Fruit fly (Drosophila melanogaster) whole organism, embryonic: ENCODE data around the gene CG4332.

Experiments used
- Aef1 ChIP-seq: fragments of 200-800 bp; sonication (Bioruptor generic); IDR thresholded peaks from 3 replicates; pipeline ENCODE4 v1.3.6; 2022; ENCODE audit warnings: missing biosample characterization, missing genetic modification characterization
- Bgb ChIP-seq: fragments of 200-800 bp; sonication (Bioruptor generic); IDR thresholded peaks from 2 replicates; pipeline ENCODE4 v1.3.6; 2022; ENCODE audit warnings: missing biosample characterization, missing genetic modification characterization; ENCODE audit not compliant: partially characterized antibody
- CG11247 ChIP-seq: fragments of 200-800 bp; sonication (Bioruptor generic); IDR thresholded peaks from 2 replicates; pipeline ENCODE4 v1.3.6; 2022; ENCODE audit warnings: missing biosample characterization, missing genetic modification characterization
- CG12071 ChIP-seq: fragments of 200-800 bp; sonication (Bioruptor generic); optimal IDR thresholded peaks from 3 replicates; lab custom pipeline; 2018; ENCODE audit warnings: missing biosample characterization, mild to moderate bottlenecking, missing genetic modification characterization
- CG12744 ChIP-seq: fragments of 200-800 bp; sonication (Bioruptor generic); optimal IDR thresholded peaks from 2 replicates; lab custom pipeline; 2016; ENCODE audit warnings: missing biosample characterization, missing genetic modification characterization
- CG13123 ChIP-seq: fragments of 200-800 bp; sonication (Bioruptor generic); optimal IDR thresholded peaks from 2 replicates; lab custom pipeline; 2016; ENCODE audit warnings: missing biosample characterization, missing genetic modification characterization
- CG13424 ChIP-seq: fragments of 200-800 bp; sonication (Bioruptor generic); optimal IDR thresholded peaks from 2 replicates; lab custom pipeline; 2019; ENCODE audit warnings: missing biosample characterization, mild to moderate bottlenecking, missing genetic modification characterization, moderate library complexity
- CG17912 ChIP-seq: fragments of 200-800 bp; sonication (Bioruptor generic); optimal IDR thresholded peaks from 2 replicates; lab custom pipeline; 2018; ENCODE audit warnings: missing biosample characterization, mild to moderate bottlenecking, missing genetic modification characterization
- CG2120 ChIP-seq: fragments of 200-800 bp; sonication (Bioruptor generic); optimal IDR thresholded peaks from 3 replicates; lab custom pipeline; 2016; ENCODE audit warnings: missing biosample characterization, missing genetic modification characterization
- CG31441 ChIP-seq: fragments of 200-800 bp; sonication (Bioruptor generic); IDR thresholded peaks from 2 replicates; pipeline ENCODE4 v1.3.6; 2022; ENCODE audit warnings: missing biosample characterization, missing genetic modification characterization
- CG43689 ChIP-seq: fragments of 200-800 bp; sonication (Bioruptor generic); IDR thresholded peaks from 2 replicates; pipeline ENCODE4 v1.3.6; 2022; ENCODE audit warnings: missing biosample characterization, missing genetic modification characterization
- CG6654 ChIP-seq: fragments of 200-800 bp; sonication (Bioruptor generic); optimal IDR thresholded peaks from 2 replicates; lab custom pipeline; 2017; ENCODE audit warnings: missing biosample characterization, mild to moderate bottlenecking, missing genetic modification characterization
- CG7786 ChIP-seq: fragments of 200-800 bp; sonication (Bioruptor generic); optimal IDR thresholded peaks from 2 replicates; lab custom pipeline; 2016; ENCODE audit warnings: missing biosample characterization, missing genetic modification characterization
- CG7839 ChIP-seq: fragments of 200-800 bp; sonication (Bioruptor generic); optimal IDR thresholded peaks from 3 replicates; lab custom pipeline; 2018; ENCODE audit warnings: missing biosample characterization, mild to moderate bottlenecking, missing genetic modification characterization, moderate library complexity
- CG7963 ChIP-seq: fragments of 200-800 bp; sonication (Bioruptor generic); IDR thresholded peaks from 3 replicates; pipeline ENCODE4 v1.3.6; 2022; ENCODE audit warnings: missing biosample characterization, missing genetic modification characterization; ENCODE audit not compliant: partially characterized antibody
- CG9932 ChIP-seq: fragments of 200-800 bp; sonication (Bioruptor generic); IDR thresholded peaks from 2 replicates; pipeline ENCODE4 v1.3.6; 2022; ENCODE audit warnings: missing biosample characterization, missing genetic modification characterization
- CHES-1-like ChIP-seq: fragments of 200-800 bp; sonication (Bioruptor generic); optimal IDR thresholded peaks from 2 replicates; lab custom pipeline; 2016; ENCODE audit warnings: missing biosample characterization, missing genetic modification characterization
- CTCF ChIP-seq: fragments of 200-800 bp; sonication (Bioruptor generic); optimal IDR thresholded peaks from 2 replicates; lab custom pipeline; 2017; ENCODE audit warnings: missing biosample characterization, mild to moderate bottlenecking, missing genetic modification characterization, moderate library complexity
- Ets97D ChIP-seq: fragments of 200-800 bp; sonication (Bioruptor generic); optimal IDR thresholded peaks from 3 replicates; lab custom pipeline; 2016; ENCODE audit warnings: missing biosample characterization, missing genetic modification characterization
- HLH3B ChIP-seq: fragments of 200-800 bp; sonication (Bioruptor generic); IDR thresholded peaks from 2 replicates; pipeline ENCODE4 v1.3.6; 2022; ENCODE audit warnings: missing biosample characterization, missing genetic modification characterization
- Mad ChIP-seq: fragments of 200-800 bp; sonication (Bioruptor generic); optimal IDR thresholded peaks from 2 replicates; lab custom pipeline; 2016; ENCODE audit warnings: missing biosample characterization, missing genetic modification characterization
- NC2α ChIP-seq: fragments of 200-800 bp; sonication (Bioruptor generic); optimal IDR thresholded peaks from 2 replicates; lab custom pipeline; 2016; ENCODE audit warnings: missing biosample characterization, missing genetic modification characterization
- NfI ChIP-seq: fragments of 200-800 bp; sonication (Bioruptor generic); optimal IDR thresholded peaks from 3 replicates; lab custom pipeline; 2018; ENCODE audit warnings: missing biosample characterization, mild to moderate bottlenecking, missing genetic modification characterization, moderate library complexity
- Spps ChIP-seq: fragments of 200-800 bp; sonication (Bioruptor generic); optimal IDR thresholded peaks from 2 replicates; lab custom pipeline; 2018; ENCODE audit warnings: missing biosample characterization, mild to moderate bottlenecking, missing genetic modification characterization
- Sry-β ChIP-seq: fragments of 200-800 bp; sonication (Bioruptor generic); optimal IDR thresholded peaks from 2 replicates; lab custom pipeline; 2018; ENCODE audit warnings: missing biosample characterization, mild to moderate bottlenecking, missing genetic modification characterization, moderate library complexity
- YL-1 ChIP-seq: fragments of 200-800 bp; sonication (Bioruptor generic); optimal IDR thresholded peaks from 3 replicates; lab custom pipeline; 2017; ENCODE audit warnings: missing biosample characterization, mild to moderate bottlenecking, missing genetic modification characterization
- amos ChIP-seq: fragments of 200-800 bp; sonication (Bioruptor generic); IDR thresholded peaks from 2 replicates; pipeline ENCODE4 v1.3.6; 2022; ENCODE audit warnings: missing biosample characterization, missing genetic modification characterization; ENCODE audit not compliant: partially characterized antibody
- aop ChIP-seq: fragments of 200-800 bp; sonication (Bioruptor generic); IDR thresholded peaks from 2 replicates; pipeline ENCODE4 v1.3.6; 2022; ENCODE audit warnings: missing biosample characterization, missing genetic modification characterization
- ara ChIP-seq: fragments of 200-800 bp; sonication (Bioruptor generic); IDR thresholded peaks from 2 replicates; pipeline ENCODE4 v1.3.6; 2022; ENCODE audit warnings: missing biosample characterization, missing genetic modification characterization
- bsh ChIP-seq, 2 experiments: fragments of 200-800 bp; sonication (Bioruptor generic); optimal IDR thresholded peaks; 2 replicates each; lab custom pipeline; 2017 to 2018; ENCODE audit warnings: mild to moderate bottlenecking in 2 of 2, missing biosample characterization in 2 of 2, missing genetic modification characterization in 2 of 2, moderate library complexity in 1 of 2
- da ChIP-seq: fragments of 200-800 bp; sonication (Bioruptor generic); optimal IDR thresholded peaks from 2 replicates; lab custom pipeline; 2016; ENCODE audit warnings: missing biosample characterization, missing genetic modification characterization
- ems ChIP-seq: fragments of 200-800 bp; sonication (Bioruptor generic); optimal IDR thresholded peaks from 3 replicates; lab custom pipeline; 2016; ENCODE audit warnings: missing biosample characterization, missing genetic modification characterization
- fu2 ChIP-seq: fragments of 200-800 bp; sonication (Bioruptor generic); optimal IDR thresholded peaks from 2 replicates; lab custom pipeline; 2016; ENCODE audit warnings: missing biosample characterization, missing genetic modification characterization
- gfzf ChIP-seq: fragments of 200-800 bp; sonication (Bioruptor generic); optimal IDR thresholded peaks from 2 replicates; lab custom pipeline; 2016; ENCODE audit warnings: missing biosample characterization, mild to moderate bottlenecking, missing genetic modification characterization, moderate library complexity
- grn ChIP-seq: fragments of 200-800 bp; sonication (Bioruptor generic); optimal IDR thresholded peaks from 3 replicates; lab custom pipeline; 2017; ENCODE audit warnings: missing biosample characterization, missing genetic modification characterization
- h ChIP-seq: fragments of >200 bp; optimal IDR thresholded peaks from 2 replicates; lab custom pipeline; 2017
- kni ChIP-seq: fragments of 200-800 bp; sonication (Bioruptor generic); optimal IDR thresholded peaks from 3 replicates; lab custom pipeline; 2017; ENCODE audit warnings: mild to moderate bottlenecking, missing biosample characterization, missing genetic modification reagents, missing genetic modification characterization
- lbe ChIP-seq: fragments of 200-800 bp; sonication (Bioruptor generic); optimal IDR thresholded peaks from 2 replicates; lab custom pipeline; 2016; ENCODE audit warnings: missing biosample characterization, mild to moderate bottlenecking, missing genetic modification characterization
- mirr ChIP-seq: fragments of 200-800 bp; sonication (Bioruptor generic); optimal IDR thresholded peaks from 3 replicates; lab custom pipeline; 2018; ENCODE audit warnings: missing biosample characterization, mild to moderate bottlenecking, missing genetic modification characterization
- nerfin-2 ChIP-seq: fragments of 200-800 bp; sonication (Bioruptor generic); IDR thresholded peaks from 2 replicates; pipeline ENCODE4 v1.3.6; 2022; ENCODE audit warnings: missing biosample characterization, missing genetic modification characterization; ENCODE audit not compliant: partially characterized antibody
- nmo ChIP-seq: fragments of 200-800 bp; sonication (Bioruptor generic); optimal IDR thresholded peaks from 2 replicates; lab custom pipeline; 2018; ENCODE audit warnings: missing biosample characterization, mild to moderate bottlenecking, missing genetic modification characterization, moderate library complexity
- oc ChIP-seq: fragments of 200-800 bp; sonication (Bioruptor generic); optimal IDR thresholded peaks from 2 replicates; lab custom pipeline; 2018; ENCODE audit warnings: missing biosample characterization, mild to moderate bottlenecking, missing genetic modification characterization, moderate library complexity
- pros ChIP-seq: fragments of 200-800 bp; sonication (Bioruptor generic); optimal IDR thresholded peaks from 3 replicates; lab custom pipeline; 2019; ENCODE audit warnings: missing biosample characterization, mild to moderate bottlenecking, missing genetic modification characterization, moderate library complexity
- sens-2 ChIP-seq: fragments of 200-800 bp; sonication (Bioruptor generic); IDR thresholded peaks from 2 replicates; pipeline ENCODE4 v1.3.6; 2022; ENCODE audit warnings: missing biosample characterization, missing genetic modification characterization
- shn ChIP-seq: fragments of 200-800 bp; sonication (Bioruptor generic); optimal IDR thresholded peaks from 3 replicates; lab custom pipeline; 2016; ENCODE audit warnings: missing biosample characterization, missing genetic modification characterization
- ssp ChIP-seq: fragments of 200-800 bp; sonication (Bioruptor generic); IDR thresholded peaks from 2 replicates; pipeline ENCODE4 v1.3.6; 2022; ENCODE audit warnings: missing biosample characterization, missing genetic modification characterization
- stc ChIP-seq: fragments of 200-800 bp; sonication (Bioruptor generic); IDR thresholded peaks from 2 replicates; pipeline ENCODE4 v1.3.6; 2022; ENCODE audit warnings: missing biosample characterization, missing genetic modification characterization
- ttk ChIP-seq: fragments of 200-800 bp; sonication (Bioruptor generic); IDR thresholded peaks from 2 replicates; pipeline ENCODE4 v2.1.2; 2022; ENCODE audit warnings: missing biosample characterization, missing genetic modification characterization
- vfl ChIP-seq: fragments of 200-800 bp; sonication (Bioruptor generic); optimal IDR thresholded peaks from 2 replicates; lab custom pipeline; 2016; ENCODE audit warnings: missing biosample characterization, missing genetic modification characterization
- wek ChIP-seq: fragments of 200-800 bp; sonication (Bioruptor generic); optimal IDR thresholded peaks from 3 replicates; lab custom pipeline; 2018; ENCODE audit warnings: missing biosample characterization, mild to moderate bottlenecking, missing genetic modification characterization, moderate library complexity
- yki ChIP-seq: fragments of >200 bp; optimal IDR thresholded peaks from 3 replicates; lab custom pipeline; 2018
- zfh2 ChIP-seq: fragments of 200-800 bp; sonication (Bioruptor generic); optimal IDR thresholded peaks from 2 replicates; lab custom pipeline; 2016; ENCODE audit warnings: missing biosample characterization, missing genetic modification characterization

Gene CG4332

dm6 chrX:13130175-13130822, 24.5 kb upstream of the CG4332 start (continued):
- TF ChIP-seq CG12744 = peak; percentile 31
- no peak for TF ChIP-seq pros
- TF ChIP-seq da (GFP tag; lab: Kevin White, UChicago) = peak; percentile 13
- TF ChIP-seq vfl (GFP tag; lab: Kevin White, UChicago) = no peak
- TF ChIP-seq NC2α = no peak
- TF ChIP-seq wek (GFP tag; lab: Kevin White, UChicago) = no peak
- peak; percentile 49 for TF ChIP-seq CHES-1-like (GFP tag; lab: Kevin White, UChicago)
- peak; percentile 55 for TF ChIP-seq CG9932 (GFP tag; lab: Robert Waterston, UW)
- TF ChIP-seq CG13424 = peak; percentile 83
- peak; percentile 66 for TF ChIP-seq NfI (GFP tag; lab: Kevin White, UChicago)
- TF ChIP-seq zfh2 (GFP tag; lab: Kevin White, UChicago) = peak; percentile 59
- no peak for TF ChIP-seq amos (GFP tag; lab: Robert Waterston, UW)
- TF ChIP-seq CG2120 (GFP tag; lab: Kevin White, UChicago) = peak; percentile 72
- no peak for TF ChIP-seq CG11247 (GFP tag; lab: Robert Waterston, UW)
- no peak for TF ChIP-seq HLH3B (GFP tag; lab: Robert Waterston, UW)
- peak; percentile 12; the same call in 1 of the 2 replicates for TF ChIP-seq stc (GFP tag; lab: Robert Waterston, UW)
- TF ChIP-seq ems (GFP tag; lab: Kevin White, UChicago) = peak; percentile 67
- TF ChIP-seq ttk = no peak
- TF ChIP-seq aop (GFP tag; lab: Robert Waterston, UW) = no peak
- peak; percentile 5 for TF ChIP-seq CTCF (GFP tag; lab: Kevin White, UChicago)
- TF ChIP-seq lbe = no peak
- TF ChIP-seq CG7839 (tag; lab: Kevin White, UChicago) = peak; percentile 86
- TF ChIP-seq nerfin-2 = no peak
- TF ChIP-seq sens-2 (GFP tag; lab: Robert Waterston, UW) = peak; percentile 27; the same call in 1 of the 2 replicates
- no peak for TF ChIP-seq Sry-β (GFP tag; lab: Kevin White, UChicago)
- TF ChIP-seq fu2 (GFP tag; lab: Kevin White, UChicago) = peak; percentile 45
- peak; percentile 52 for TF ChIP-seq CG6654 (GFP tag; lab: Kevin White, UChicago)
- no peak for TF ChIP-seq CG43689 (GFP tag; lab: Robert Waterston, UW)
- peak; percentile 50 for TF ChIP-seq CG12071 (GFP tag; lab: Kevin White, UChicago)
- no peak for TF ChIP-seq ssp (GFP tag; lab: Robert Waterston, UW)
- TF ChIP-seq grn (GFP tag; lab: Kevin White, UChicago) = peak; percentile 32
- no peak for TF ChIP-seq yki
- TF ChIP-seq h (lab: Kevin White, UChicago) = no peak
- peak; percentile 54 for TF ChIP-seq Spps (tag; lab: Kevin White, UChicago)
- peak; percentile 53 for TF ChIP-seq Mad
- peak; percentile 42 for TF ChIP-seq YL-1 (GFP tag; lab: Kevin White, UChicago)
- no peak for TF ChIP-seq Ets97D (GFP tag; lab: Kevin White, UChicago)
- TF ChIP-seq CG17912 = peak; percentile 16
- no peak for TF ChIP-seq kni
- TF ChIP-seq CG13123 = peak; percentile 15
- TF ChIP-seq bsh (GFP tag; optimal IDR thresholded peaks at IDR 0.05; lab: Kevin White, UChicago) = peak; percentile 54 to 70
- TF ChIP-seq Bgb (GFP tag; lab: Robert Waterston, UW) = no peak
- TF ChIP-seq CG31441 (GFP tag; lab: Robert Waterston, UW) = peak; percentile 75
- no peak for TF ChIP-seq Aef1 (GFP tag; lab: Robert Waterston, UW)
- no peak for TF ChIP-seq gfzf
- TF ChIP-seq nmo = peak; percentile 84
- TF ChIP-seq shn (GFP tag; lab: Kevin White, UChicago) = peak; percentile 55
- TF ChIP-seq mirr (GFP tag; lab: Kevin White, UChicago) = peak; percentile 61
- TF ChIP-seq CG7786 = peak; percentile 66
- no peak for TF ChIP-seq oc (tag; lab: Kevin White, UChicago)
- TF ChIP-seq ara (GFP tag; lab: Robert Waterston, UW) = peak; percentile 71
- no peak for TF ChIP-seq CG7963 (GFP tag; lab: Robert Waterston, UW)
